Worm (Caenorhabditis elegans) whole organism, L4 larva: ENCODE measurements around the gene cht-4.

Source experiments
- ceh-44 ChIP-seq: fragments of 200-800 bp; sonication (Bioruptor generic); IDR thresholded peaks from 2 replicates; pipeline ENCODE4 v1.3.6; 2022; ENCODE audit warnings: missing genetic modification reagents, missing genetic modification characterization, missing compliant biosample characterization
- daf-12 ChIP-seq: fragments of 150-350 bp; optimal IDR thresholded peaks from 2 replicates; lab custom pipeline; 2014; ENCODE audit warnings: missing biosample characterization, missing genetic modification reagents, missing genetic modification characterization
- fkh-10 ChIP-seq: fragments of 150-350 bp; optimal IDR thresholded peaks from 2 replicates; lab custom pipeline; 2014; ENCODE audit warnings: missing biosample characterization, missing genetic modification reagents, missing genetic modification characterization
- lin-1 ChIP-seq: fragments of 200-800 bp; sonication (Bioruptor generic); IDR thresholded peaks from 2 replicates; pipeline ENCODE4 v1.3.6; 2022; ENCODE audit warnings: missing genetic modification reagents, missing genetic modification characterization, missing compliant biosample characterization
- lin-38 ChIP-seq: fragments of 200-800 bp; sonication (Bioruptor generic); IDR thresholded peaks from 2 replicates; pipeline ENCODE4 v1.3.6; 2022; ENCODE audit warnings: missing genetic modification reagents, missing genetic modification characterization, missing compliant biosample characterization
- nhr-25 ChIP-seq: sonication (generic microtip); optimal IDR thresholded peaks from 2 replicates; lab custom pipeline; 2017; ENCODE audit warnings: missing genetic modification characterization, mild to moderate bottlenecking, missing compliant biosample characterization, antibody characterized with exemption, moderate library complexity, borderline replicate concordance; ENCODE audit not compliant: insufficient read depth
- pqm-1 ChIP-seq: sonication (generic microtip); optimal IDR thresholded peaks from 2 replicates; lab custom pipeline; 2017; ENCODE audit warnings: missing biosample characterization, missing genetic modification characterization
- snpc-4 ChIP-seq: fragments of 150-350 bp; optimal IDR thresholded peaks from 2 replicates; lab custom pipeline; 2014; ENCODE audit warnings: missing biosample characterization, missing genetic modification characterization
- zag-1 ChIP-seq: fragments of 150-350 bp; optimal IDR thresholded peaks from 2 replicates; lab custom pipeline; 2014; ENCODE audit warnings: missing biosample characterization, missing genetic modification characterization

ce11 chrIII:1662405-1662804 lies 5.1 kb upstream of the cht-4 start:
- no peak for TF ChIP-seq daf-12 (tag; lab: Kevin White, UChicago)
- TF ChIP-seq pqm-1 (tag; lab: Kevin White, UChicago): no peak
- TF ChIP-seq ceh-44 (GFP tag; lab: Robert Waterston, UW): no peak
- no peak for TF ChIP-seq snpc-4 (tag; lab: Kevin White, UChicago)
- no peak for TF ChIP-seq fkh-10
- no peak for TF ChIP-seq zag-1 (tag; lab: Kevin White, UChicago)
- TF ChIP-seq lin-1 (GFP tag; lab: Robert Waterston, UW): no peak
- TF ChIP-seq lin-38 (GFP tag; lab: Robert Waterston, UW): no peak
- no peak for TF ChIP-seq nhr-25 (tag; lab: Kevin White, UChicago)
